Fruit fly (Drosophila melanogaster) whole organism, prepupa: Measurements from ENCODE around the gene CG34376.
A peak's percentile ranks its signal among the peaks of the same experiment; 100 is the strongest.

ENCODE experiments used
- Blimp-1 ChIP-seq: fragments of 200-800 bp; sonication (Bioruptor generic); optimal IDR thresholded peaks from 3 replicates; lab custom pipeline; 2017; ENCODE audit warnings: missing biosample characterization, missing genetic modification characterization, mild to moderate bottlenecking, moderate library complexity, missing genetic modification reagents
- CG10631 ChIP-seq: fragments of 200-800 bp; sonication (Bioruptor generic); optimal IDR thresholded peaks from 2 replicates; lab custom pipeline; 2016; ENCODE audit warnings: missing biosample characterization, missing genetic modification characterization
- CG10669 ChIP-seq: fragments of 200-800 bp; sonication (Bioruptor generic); optimal IDR thresholded peaks from 3 replicates; lab custom pipeline; 2018; ENCODE audit warnings: missing biosample characterization, mild to moderate bottlenecking, missing genetic modification characterization, moderate library complexity
- CG11294 ChIP-seq: fragments of 200-800 bp; sonication (Bioruptor generic); IDR thresholded peaks from 2 replicates; pipeline ENCODE4 v1.3.6; 2022; ENCODE audit warnings: missing biosample characterization, missing genetic modification characterization
- CG11762 ChIP-seq: fragments of 200-800 bp; sonication (Bioruptor generic); optimal IDR thresholded peaks from 3 replicates; lab custom pipeline; 2016; ENCODE audit warnings: missing biosample characterization, missing genetic modification characterization; ENCODE audit not compliant: insufficient read depth
- CG15336 ChIP-seq: fragments of 200-800 bp; sonication (Bioruptor generic); IDR thresholded peaks from 2 replicates; pipeline ENCODE4 v1.3.6; 2022; ENCODE audit warnings: missing biosample characterization, missing genetic modification characterization
- CG3032 ChIP-seq: fragments of 200-800 bp; optimal IDR thresholded peaks from 2 replicates; lab custom pipeline; 2019; ENCODE audit warnings: missing biosample characterization, mild to moderate bottlenecking, missing genetic modification characterization, moderate library complexity
- CG32006 ChIP-seq: fragments of 200-800 bp; sonication (Bioruptor generic); optimal IDR thresholded peaks from 3 replicates; lab custom pipeline; 2017; ENCODE audit warnings: missing biosample characterization, mild to moderate bottlenecking, missing genetic modification characterization
- CG34406 ChIP-seq: fragments of 200-800 bp; sonication (Bioruptor generic); optimal IDR thresholded peaks from 3 replicates; lab custom pipeline; 2016; ENCODE audit warnings: missing biosample characterization, missing genetic modification characterization
- CG6276 ChIP-seq: fragments of 200-800 bp; sonication (Bioruptor generic); optimal IDR thresholded peaks from 2 replicates; lab custom pipeline; 2017; ENCODE audit warnings: missing biosample characterization, mild to moderate bottlenecking, missing genetic modification characterization
- CG6808 ChIP-seq: fragments of 200-800 bp; sonication (Bioruptor generic); optimal IDR thresholded peaks from 3 replicates; lab custom pipeline; 2017; ENCODE audit warnings: missing biosample characterization, missing genetic modification characterization, mild to moderate bottlenecking, moderate library complexity, missing genetic modification reagents
- CG6854 ChIP-seq: fragments of 200-800 bp; sonication (Bioruptor generic); optimal IDR thresholded peaks from 2 replicates; lab custom pipeline; 2017; ENCODE audit warnings: missing biosample characterization, mild to moderate bottlenecking, missing genetic modification characterization
- CG7368 ChIP-seq: fragments of 200-800 bp; sonication (Bioruptor generic); optimal IDR thresholded peaks from 3 replicates; lab custom pipeline; 2016; ENCODE audit warnings: missing biosample characterization, missing genetic modification characterization
- CG8319 ChIP-seq: fragments of 200-800 bp; sonication (Bioruptor generic); optimal IDR thresholded peaks from 3 replicates; lab custom pipeline; 2016; ENCODE audit warnings: missing biosample characterization, missing genetic modification characterization
- Eip75B ChIP-seq: fragments of 200-800 bp; sonication (Bioruptor generic); optimal IDR thresholded peaks from 3 replicates; lab custom pipeline; 2016; ENCODE audit warnings: missing biosample characterization, missing genetic modification characterization
- Eip78C ChIP-seq: fragments of 200-800 bp; sonication (Bioruptor generic); peaks from one replicate; lab custom pipeline; 2016; ENCODE audit warnings: missing biosample characterization, missing genetic modification characterization
- Eip93F ChIP-seq: fragments of 200-800 bp; sonication (Bioruptor generic); optimal IDR thresholded peaks from 2 replicates; lab custom pipeline; 2016; ENCODE audit warnings: missing biosample characterization, mild to moderate bottlenecking, missing genetic modification characterization
- Ets21C ChIP-seq: fragments of 200-800 bp; sonication (Bioruptor generic); optimal IDR thresholded peaks from 3 replicates; lab custom pipeline; 2016; ENCODE audit warnings: missing biosample characterization, missing genetic modification characterization
- Ets96B ChIP-seq: fragments of 200-800 bp; optimal IDR thresholded peaks from 2 replicates; lab custom pipeline; 2019; ENCODE audit warnings: missing biosample characterization, mild to moderate bottlenecking, missing genetic modification characterization, moderate library complexity
- Gug ChIP-seq: fragments of 200-800 bp; sonication (Bioruptor generic); IDR thresholded peaks from 2 replicates; pipeline ENCODE4 v1.3.6; 2022; ENCODE audit warnings: missing biosample characterization, missing genetic modification characterization
- Hr38 ChIP-seq: sonication (Bioruptor generic); optimal IDR thresholded peaks from 2 replicates; lab custom pipeline; 2016; ENCODE audit warnings: missing biosample characterization, missing genetic modification characterization
- Hr39 ChIP-seq: fragments of 200-800 bp; sonication (Bioruptor generic); optimal IDR thresholded peaks from 2 replicates; lab custom pipeline; 2016; ENCODE audit warnings: missing biosample characterization, missing genetic modification characterization
- Hr4 ChIP-seq: fragments of 200-800 bp; sonication (Bioruptor generic); optimal IDR thresholded peaks from 3 replicates; lab custom pipeline; 2016; ENCODE audit warnings: missing biosample characterization, missing genetic modification characterization
- Lpt ChIP-seq: fragments of 200-800 bp; sonication (Bioruptor generic); optimal IDR thresholded peaks from 3 replicates; lab custom pipeline; 2016; ENCODE audit warnings: missing biosample characterization, missing genetic modification characterization
- OdsH ChIP-seq: fragments of 200-800 bp; sonication (Bioruptor generic); optimal IDR thresholded peaks from 3 replicates; lab custom pipeline; 2016; ENCODE audit warnings: missing biosample characterization, missing genetic modification characterization
- Smox ChIP-seq: fragments of 200-800 bp; sonication (Bioruptor generic); optimal IDR thresholded peaks from 3 replicates; lab custom pipeline; 2016; ENCODE audit warnings: missing biosample characterization, missing genetic modification characterization
- Sox102F ChIP-seq: fragments of 200-800 bp; sonication (Bioruptor generic); optimal IDR thresholded peaks from 2 replicates; lab custom pipeline; 2016; ENCODE audit warnings: missing biosample characterization, mild to moderate bottlenecking, missing genetic modification characterization
- Sox14 ChIP-seq: fragments of 200-800 bp; sonication (Bioruptor generic); optimal IDR thresholded peaks from 3 replicates; lab custom pipeline; 2016; ENCODE audit warnings: missing biosample characterization, missing genetic modification characterization
- Sox15 ChIP-seq: fragments of 200-800 bp; sonication (Bioruptor generic); optimal IDR thresholded peaks from 3 replicates; lab custom pipeline; 2016; ENCODE audit warnings: missing biosample characterization, missing genetic modification characterization
- achi ChIP-seq: fragments of 200-800 bp; sonication (Bioruptor generic); optimal IDR thresholded peaks from 3 replicates; lab custom pipeline; 2016; ENCODE audit warnings: missing biosample characterization, missing genetic modification characterization
- acj6 ChIP-seq: fragments of 200-800 bp; sonication (Bioruptor generic); optimal IDR thresholded peaks from 3 replicates; lab custom pipeline; 2016; ENCODE audit warnings: missing biosample characterization, missing genetic modification characterization
- dsx ChIP-seq: fragments of 200-800 bp; optimal IDR thresholded peaks from 3 replicates; lab custom pipeline; 2019; ENCODE audit warnings: missing biosample characterization, mild to moderate bottlenecking, missing genetic modification characterization, moderate library complexity; ENCODE audit not compliant: poor library complexity, severe bottlenecking
- fd59A ChIP-seq: fragments of 200-800 bp; sonication (Bioruptor generic); optimal IDR thresholded peaks from 2 replicates; lab custom pipeline; 2017; ENCODE audit warnings: missing biosample characterization, mild to moderate bottlenecking, missing genetic modification characterization, missing genetic modification reagents
- fd85E ChIP-seq: fragments of 200-800 bp; sonication (Bioruptor generic); optimal IDR thresholded peaks from 3 replicates; lab custom pipeline; 2016; ENCODE audit warnings: missing biosample characterization, missing genetic modification characterization
- fkh ChIP-seq: fragments of 200-800 bp; sonication (Bioruptor generic); optimal IDR thresholded peaks from 3 replicates; lab custom pipeline; 2017; ENCODE audit warnings: missing biosample characterization, mild to moderate bottlenecking, missing genetic modification characterization, moderate library complexity
- net ChIP-seq: fragments of 200-800 bp; sonication (Bioruptor generic); optimal IDR thresholded peaks from 3 replicates; lab custom pipeline; 2016; ENCODE audit warnings: missing biosample characterization, missing genetic modification characterization
- salr ChIP-seq, 2 experiments: fragments of 200-800 bp; sonication (Bioruptor generic); optimal IDR thresholded peaks; 3 replicates each; lab custom pipeline; 2016 to 2018; ENCODE audit warnings: missing biosample characterization in 2 of 2, missing genetic modification characterization in 2 of 2, mild to moderate bottlenecking in 1 of 2
- ss ChIP-seq, 2 experiments: fragments of 200-800 bp; sonication (Bioruptor generic); optimal IDR thresholded peaks; 2 replicates in 1 of 2; 3 replicates in 1 of 2; lab custom pipeline; 2017 to 2018; ENCODE audit warnings: mild to moderate bottlenecking in 2 of 2, missing biosample characterization in 2 of 2, missing genetic modification characterization in 2 of 2, moderate library complexity in 1 of 2
- svp ChIP-seq: fragments of 200-800 bp; sonication (Bioruptor generic); peaks from one replicate; lab custom pipeline; 2016; ENCODE audit warnings: missing biosample characterization, missing genetic modification characterization
- topi ChIP-seq: fragments of 200-800 bp; sonication (Bioruptor generic); optimal IDR thresholded peaks from 3 replicates; lab custom pipeline; 2016; ENCODE audit warnings: missing biosample characterization, missing genetic modification characterization

The CG34376 gene

DNA sequence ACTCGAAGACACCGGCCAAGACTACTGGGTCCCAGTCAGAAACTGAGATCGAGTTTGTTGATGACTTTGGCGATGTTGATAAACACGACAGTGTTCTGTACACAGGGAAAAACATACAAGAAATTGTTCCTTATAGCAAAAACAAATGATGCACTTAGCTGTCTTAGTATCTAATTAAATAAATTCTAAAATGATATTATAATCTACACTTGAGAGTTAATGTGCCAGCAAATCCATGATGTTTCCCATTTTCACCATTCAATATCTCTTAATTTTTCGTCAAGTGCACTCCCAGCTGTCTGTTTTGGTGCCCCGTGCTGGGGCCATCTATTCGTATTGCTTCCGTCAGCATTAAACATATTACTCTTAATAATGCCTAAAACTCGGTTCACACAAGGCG, 47.7 kb upstream of the CG34376 start (continued):
- TF ChIP-seq acj6 (GFP tag; lab: Kevin White, UChicago) (peak; percentile 48), Gug (GFP tag; lab: Robert Waterston, UW) (peak; percentile 62; the same call in 1 of the 2 replicates), ss (GFP tag; optimal IDR thresholded peaks at IDR 0.05; lab: Kevin White, UChicago) (no peak), Sox102F (GFP tag; lab: Kevin White, UChicago) (no peak), CG10631 (GFP tag; lab: Kevin White, UChicago) (peak; percentile 47), CG6854 (GFP tag; lab: Kevin White, UChicago) (no peak), Ets21C (GFP tag; lab: Kevin White, UChicago) (no peak), Eip93F (GFP tag; lab: Kevin White, UChicago) (no peak), net (GFP tag; lab: Kevin White, UChicago) (no peak), Lpt (GFP tag; lab: Kevin White, UChicago) (peak; percentile 42), Eip75B (GFP tag; lab: Kevin White, UChicago) (no peak), Sox14 (GFP tag; lab: Kevin White, UChicago) (no peak)
- TF ChIP-seq, all 60 proteins: peak for 18

DNA sequence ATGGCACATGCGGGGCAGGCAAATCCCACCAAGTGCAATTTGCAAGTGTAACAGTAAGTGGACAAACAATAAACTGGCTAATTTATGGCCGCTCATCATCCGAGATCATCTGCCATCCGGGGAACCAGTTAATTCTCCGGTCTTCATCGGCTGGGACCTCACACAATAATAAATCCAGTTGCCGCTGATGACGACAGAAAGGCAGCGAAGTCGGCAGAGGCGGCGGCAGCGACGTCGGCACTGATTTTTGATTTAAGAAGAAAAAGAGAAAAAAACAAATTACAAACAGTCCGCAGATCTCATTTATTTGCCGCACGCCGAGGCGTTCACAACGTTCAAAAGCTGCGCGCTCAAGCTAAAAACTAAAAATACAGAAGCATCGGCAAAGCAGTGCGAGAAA, 45.5 kb upstream of the CG34376 start, which contains the start of gene CG13856:
Gene CG13856 (plus strand): TSS at position 301 of the 400 bp plus-strand sequence.
- TF ChIP-seq topi (GFP tag; lab: Kevin White, UChicago) (no peak), achi (no peak), Ets96B (tag; lab: Kevin White, UChicago) (no peak), Sox102F (GFP tag; lab: Kevin White, UChicago) (no peak), salr (GFP tag; optimal IDR thresholded peaks at IDR 0.05; lab: Kevin White, UChicago) (no peak), Hr4 (GFP tag; lab: Kevin White, UChicago) (no peak)

DNA sequence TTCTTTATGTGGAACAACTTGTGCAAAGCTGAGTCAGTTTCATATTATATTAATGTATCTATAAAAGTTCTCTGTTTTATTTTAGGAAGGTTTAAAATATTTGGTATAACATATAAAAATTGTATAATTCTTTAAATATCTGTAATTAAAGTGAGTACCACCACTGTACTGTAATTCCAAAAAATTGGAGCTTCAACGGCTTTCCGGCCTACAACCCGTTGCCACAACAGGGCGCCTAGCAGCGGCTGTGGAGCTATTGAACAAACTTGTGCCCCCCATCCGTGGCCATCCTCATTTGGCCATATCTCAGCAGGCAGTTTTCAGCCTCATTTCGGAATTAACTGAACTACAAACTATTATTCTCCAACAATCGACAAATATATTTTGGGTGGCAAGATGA, 42.3 kb upstream of the CG34376 start, which contains the start of gene CG13855:
Gene CG13855 (plus strand): TSS at position 301 of the 400 bp plus-strand sequence.
- TF ChIP-seq salr (GFP tag; optimal IDR thresholded peaks at IDR 0.05; lab: Kevin White, UChicago) (no peak), Sox15 (GFP tag; lab: Kevin White, UChicago) (no peak), CG8319 (no peak), CG32006 (no peak), CG6808 (no peak), dsx (GFP tag; lab: Kevin White, UChicago) (no peak), CG10669 (GFP tag; lab: Kevin White, UChicago) (no peak), Ets96B (tag; lab: Kevin White, UChicago) (no peak), CG7368 (GFP tag; lab: Kevin White, UChicago) (no peak), fkh (GFP tag; lab: Kevin White, UChicago) (no peak), Hr38 (GFP tag; lab: Kevin White, UChicago) (no peak), Sox102F (GFP tag; lab: Kevin White, UChicago) (no peak), Hr39 (GFP tag; lab: Kevin White, UChicago) (no peak), CG11762 (GFP tag; lab: Kevin White, UChicago) (no peak), fd59A (GFP tag; lab: Kevin White, UChicago) (no peak), CG11294 (GFP tag; lab: Robert Waterston, UW) (no peak)
- TF ChIP-seq, all 60 proteins: peak for 0

DNA sequence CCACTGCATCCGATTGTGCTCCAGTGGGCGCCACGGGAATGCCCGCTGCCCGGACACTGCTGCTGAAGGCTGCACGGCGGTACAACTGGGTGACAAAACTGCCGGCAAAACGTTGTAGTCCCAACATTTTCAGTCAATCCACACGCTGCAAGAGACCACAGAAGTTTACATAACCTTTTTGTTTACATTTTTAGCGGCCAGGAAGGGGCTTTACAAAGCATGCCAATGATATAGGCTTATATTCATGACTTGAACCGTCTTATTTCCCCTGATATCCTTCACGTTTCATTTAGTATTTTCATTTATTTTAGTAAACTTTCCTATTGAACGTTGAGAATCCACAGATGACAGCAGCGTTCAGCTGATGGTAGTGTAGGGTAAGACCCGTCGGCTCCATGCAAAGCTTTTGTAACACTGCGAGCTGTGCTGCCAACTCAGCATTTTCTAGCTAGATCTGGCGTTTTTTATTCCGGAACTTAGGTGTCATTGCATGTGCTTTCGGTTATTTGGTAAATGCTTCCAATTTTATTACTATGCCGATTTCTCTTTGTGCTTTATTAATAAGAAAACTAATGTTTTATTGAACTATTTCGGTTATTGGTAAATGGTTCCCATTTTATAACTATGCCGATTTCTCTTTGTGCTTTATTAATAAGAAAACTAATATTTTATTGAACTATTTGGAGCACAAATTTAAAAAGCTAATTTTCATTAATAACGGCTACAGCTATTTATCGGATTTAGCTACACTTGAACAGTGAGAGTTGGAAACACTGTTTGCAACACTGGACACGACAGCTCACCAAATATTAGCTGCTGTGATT, 37.1 kb upstream of the CG34376 start, which contains the start of the genes CG13850 and lqfR:
Gene CG13850 (minus strand): TSS at position 379 of the 824 bp plus-strand sequence.
Gene lqfR (plus strand): TSS at position 765 of the 824 bp plus-strand sequence.
- TF ChIP-seq CG3032 (tag; lab: Kevin White, UChicago), result peak; percentile 73
- TF ChIP-seq acj6 (GFP tag; lab: Kevin White, UChicago), result peak; percentile 71
- TF ChIP-seq fd59A (GFP tag; lab: Kevin White, UChicago), result peak; percentile 62
- TF ChIP-seq CG7368 (GFP tag; lab: Kevin White, UChicago), result no peak
- peak; percentile 50 for TF ChIP-seq Blimp-1 (GFP tag; lab: Kevin White, UChicago)
- TF ChIP-seq CG15336 (GFP tag; lab: Robert Waterston, UW), result no peak
- peak; percentile 91 for TF ChIP-seq Eip78C (GFP tag; lab: Kevin White, UChicago)
- no peak for TF ChIP-seq salr (GFP tag; optimal IDR thresholded peaks at IDR 0.05; lab: Kevin White, UChicago)
- TF ChIP-seq Smox (GFP tag; lab: Kevin White, UChicago), result peak; percentile 72
- peak; percentile 64 for TF ChIP-seq fkh (GFP tag; lab: Kevin White, UChicago)
- TF ChIP-seq Sox15 (GFP tag; lab: Kevin White, UChicago), result peak; percentile 70
- peak; percentile 38 for TF ChIP-seq fd85E
- TF ChIP-seq Gug (GFP tag; lab: Robert Waterston, UW), result 0 out of 2 replicates have a peak, but pooled peaks have one; percentile 31
- peak; percentile 88 for TF ChIP-seq svp (GFP tag; lab: Kevin White, UChicago)
- no peak for TF ChIP-seq OdsH (GFP tag; lab: Kevin White, UChicago)
- no peak for TF ChIP-seq CG6276
- peak; percentile 62 for TF ChIP-seq CG11762 (GFP tag; lab: Kevin White, UChicago)
- peak; percentile 65 for TF ChIP-seq CG34406 (GFP tag; lab: Kevin White, UChicago)
- no peak for TF ChIP-seq dsx (GFP tag; lab: Kevin White, UChicago)
- TF ChIP-seq CG6854 (GFP tag; lab: Kevin White, UChicago), result no peak
- peak; percentile 71 for TF ChIP-seq Ets21C (GFP tag; lab: Kevin White, UChicago)
- TF ChIP-seq Hr4 (GFP tag; lab: Kevin White, UChicago), result no peak
- peak; percentile 80 for TF ChIP-seq Hr39 (GFP tag; lab: Kevin White, UChicago)
- no peak for TF ChIP-seq Sox102F (GFP tag; lab: Kevin White, UChicago)
- TF ChIP-seq CG10669 (GFP tag; lab: Kevin White, UChicago), result no peak
